Fruit fly (Drosophila melanogaster) whole organism, embryonic: ENCODE data around the gene Nup93-1.

ENCODE experiments used
- CG1024 ChIP-seq: fragments of 200-800 bp; sonication (Bioruptor generic); IDR thresholded peaks from 2 replicates; pipeline ENCODE4 v1.3.6; 2022; ENCODE audit warnings: missing biosample characterization, missing genetic modification characterization
- CG9876 ChIP-seq: fragments of 200-800 bp; sonication (Bioruptor generic); optimal IDR thresholded peaks from 2 replicates; lab custom pipeline; 2016; ENCODE audit warnings: missing biosample characterization, missing genetic modification characterization
- HLH4C ChIP-seq: fragments of 200-800 bp; sonication (Bioruptor generic); IDR thresholded peaks from 3 replicates; pipeline ENCODE4 v1.3.6; 2022; ENCODE audit warnings: missing biosample characterization, missing genetic modification characterization; ENCODE audit not compliant: partially characterized antibody
- Hmr ChIP-seq: fragments of 200-800 bp; sonication (Bioruptor generic); optimal IDR thresholded peaks from 3 replicates; lab custom pipeline; 2017; ENCODE audit warnings: mild to moderate bottlenecking, missing biosample characterization, missing genetic modification reagents, missing genetic modification characterization
- MTF-1 ChIP-seq: fragments of 200-800 bp; sonication (Bioruptor generic); optimal IDR thresholded peaks from 2 replicates; lab custom pipeline; 2018; ENCODE audit warnings: missing biosample characterization, mild to moderate bottlenecking, missing genetic modification characterization, borderline replicate concordance
- Mrtf ChIP-seq: fragments of 200-800 bp; sonication (Bioruptor generic); IDR thresholded peaks from 3 replicates; pipeline ENCODE4 v1.3.6; 2022; ENCODE audit warnings: missing biosample characterization, missing genetic modification characterization
- fd96Cb ChIP-seq: fragments of 200-800 bp; sonication (Bioruptor generic); optimal IDR thresholded peaks from 2 replicates; lab custom pipeline; 2018; ENCODE audit warnings: missing biosample characterization, mild to moderate bottlenecking, missing genetic modification characterization, moderate library complexity
- gem ChIP-seq: fragments of 200-800 bp; sonication (Bioruptor generic); optimal IDR thresholded peaks from 2 replicates; lab custom pipeline; 2019; ENCODE audit warnings: missing biosample characterization, mild to moderate bottlenecking, missing genetic modification characterization, moderate library complexity
- p53 ChIP-seq: fragments of 200-800 bp; sonication (Bioruptor generic); optimal IDR thresholded peaks from 2 replicates; lab custom pipeline; 2016; ENCODE audit warnings: missing biosample characterization, missing genetic modification characterization
- psq ChIP-seq: fragments of 200-800 bp; sonication (Bioruptor generic); optimal IDR thresholded peaks from 2 replicates; lab custom pipeline; 2017; ENCODE audit warnings: missing biosample characterization, missing genetic modification characterization
- shn ChIP-seq: fragments of 200-800 bp; sonication (Bioruptor generic); optimal IDR thresholded peaks from 3 replicates; lab custom pipeline; 2016; ENCODE audit warnings: missing biosample characterization, missing genetic modification characterization
- sug ChIP-seq: fragments of 200-800 bp; optimal IDR thresholded peaks from 2 replicates; lab custom pipeline; 2019; ENCODE audit warnings: missing biosample characterization, mild to moderate bottlenecking, missing genetic modification characterization, moderate library complexity
- usp ChIP-seq: fragments of >200 bp; optimal IDR thresholded peaks from 2 replicates; lab custom pipeline; 2017; ENCODE audit warnings: missing biosample characterization, missing genetic modification characterization
- yki ChIP-seq: fragments of >200 bp; optimal IDR thresholded peaks from 3 replicates; lab custom pipeline; 2018

dm6 chrX:13817418-13818171 lies 5.0 kb upstream of the Nup93-1 start:
- TF ChIP-seq yki (no peak), CG9876 (GFP tag; lab: Kevin White, UChicago) (no peak), Mrtf (no peak), psq (no peak), usp (GFP tag; lab: Kevin White, UChicago) (no peak), shn (GFP tag; lab: Kevin White, UChicago) (no peak), sug (tag; lab: Kevin White, UChicago) (no peak), fd96Cb (tag; lab: Kevin White, UChicago) (peak; percentile 37), p53 (GFP tag; lab: Kevin White, UChicago) (no peak), MTF-1 (no peak), Hmr (GFP tag; lab: Kevin White, UChicago) (peak; percentile 34), HLH4C (GFP tag; lab: Robert Waterston, UW) (no peak), gem (tag; lab: Kevin White, UChicago) (peak; percentile 73), CG1024 (0 out of 2 replicates have a peak, but pooled peaks have one; percentile 17)
